Fruit fly (Drosophila melanogaster) whole organism, embryonic: Measurements from ENCODE around the gene Grd.

ENCODE experiments used
- Awh ChIP-seq: fragments of 200-800 bp; sonication (Bioruptor generic); IDR thresholded peaks from 2 replicates; pipeline ENCODE4, ENCODE4 v1.3.6; 2022; ENCODE audit warnings: missing biosample characterization, missing genetic modification characterization
- Bdp1 ChIP-seq: fragments of 200-800 bp; sonication (Bioruptor generic); optimal IDR thresholded peaks from 3 replicates; lab custom pipeline; 2016; ENCODE audit warnings: missing biosample characterization, missing genetic modification characterization
- CG11504 ChIP-seq: fragments of 200-800 bp; sonication (Bioruptor generic); optimal IDR thresholded peaks from 3 replicates; lab custom pipeline; 2019; ENCODE audit warnings: missing biosample characterization, mild to moderate bottlenecking, missing genetic modification characterization, moderate library complexity
- CG11560 ChIP-seq: fragments of 200-800 bp; sonication (Bioruptor generic); IDR thresholded peaks from 3 replicates; pipeline ENCODE4 v1.3.6; 2022; ENCODE audit warnings: missing biosample characterization, missing genetic modification characterization
- CG12391 ChIP-seq: fragments of 200-800 bp; sonication (Bioruptor generic); optimal IDR thresholded peaks from 3 replicates; lab custom pipeline; 2018; ENCODE audit warnings: missing biosample characterization, mild to moderate bottlenecking, missing genetic modification characterization, moderate library complexity
- CG13424 ChIP-seq: fragments of 200-800 bp; sonication (Bioruptor generic); optimal IDR thresholded peaks from 2 replicates; lab custom pipeline; 2019; ENCODE audit warnings: missing biosample characterization, mild to moderate bottlenecking, missing genetic modification characterization, moderate library complexity
- CG13775 ChIP-seq: fragments of 200-800 bp; sonication (Bioruptor generic); optimal IDR thresholded peaks from 3 replicates; lab custom pipeline; 2017; ENCODE audit warnings: missing biosample characterization, mild to moderate bottlenecking, missing genetic modification characterization
- CG14710 ChIP-seq: fragments of 200-800 bp; sonication (Bioruptor generic); optimal IDR thresholded peaks from 3 replicates; lab custom pipeline; 2019; ENCODE audit warnings: missing biosample characterization, mild to moderate bottlenecking, missing genetic modification characterization, moderate library complexity
- CG17186 ChIP-seq: fragments of 200-800 bp; sonication (Bioruptor generic); optimal IDR thresholded peaks from 3 replicates; lab custom pipeline; 2017; ENCODE audit warnings: missing biosample characterization, missing genetic modification reagents, missing genetic modification characterization
- CG18619 ChIP-seq: fragments of 200-800 bp; sonication (Bioruptor generic); optimal IDR thresholded peaks from 3 replicates; lab custom pipeline; 2017; ENCODE audit warnings: missing biosample characterization, mild to moderate bottlenecking, missing genetic modification characterization
- CG2120 ChIP-seq: fragments of 200-800 bp; sonication (Bioruptor generic); optimal IDR thresholded peaks from 3 replicates; lab custom pipeline; 2016; ENCODE audit warnings: missing biosample characterization, missing genetic modification characterization
- CG3407 ChIP-seq: fragments of 200-800 bp; sonication (Bioruptor generic); optimal IDR thresholded peaks from 2 replicates; lab custom pipeline; 2018; ENCODE audit warnings: missing biosample characterization, mild to moderate bottlenecking, missing genetic modification characterization
- CG3838 ChIP-seq: fragments of 200-800 bp; sonication (Bioruptor generic); optimal IDR thresholded peaks from 3 replicates; lab custom pipeline; 2016; ENCODE audit warnings: missing biosample characterization, missing genetic modification characterization
- CG3995 ChIP-seq: fragments of 200-800 bp; sonication (Bioruptor generic); optimal IDR thresholded peaks from 3 replicates; lab custom pipeline; 2016; ENCODE audit warnings: missing biosample characterization, missing genetic modification characterization
- CG6683 ChIP-seq: fragments of 200-800 bp; sonication (Bioruptor generic); optimal IDR thresholded peaks from 2 replicates; lab custom pipeline; 2017; ENCODE audit warnings: missing biosample characterization, mild to moderate bottlenecking, missing genetic modification characterization, missing genetic modification reagents
- CG7987 ChIP-seq: fragments of 200-800 bp; sonication (Bioruptor generic); optimal IDR thresholded peaks from 2 replicates; lab custom pipeline; 2018; ENCODE audit warnings: missing biosample characterization, mild to moderate bottlenecking, missing genetic modification characterization, moderate library complexity
- CG9797 ChIP-seq: fragments of 200-800 bp; sonication (Bioruptor generic); optimal IDR thresholded peaks from 3 replicates; lab custom pipeline; 2018; ENCODE audit warnings: missing biosample characterization, mild to moderate bottlenecking, missing genetic modification characterization
- Camta ChIP-seq: fragments of 200-800 bp; sonication (Bioruptor generic); optimal IDR thresholded peaks from 2 replicates; lab custom pipeline; 2016; ENCODE audit warnings: missing biosample characterization, missing genetic modification characterization
- CkIIα-i1 ChIP-seq: fragments of 200-800 bp; sonication (Bioruptor generic); IDR thresholded peaks from 2 replicates; pipeline ENCODE4 v1.3.6; 2022; ENCODE audit warnings: missing biosample characterization, missing genetic modification characterization
- ERR ChIP-seq: fragments of 200-800 bp; sonication (Bioruptor generic); optimal IDR thresholded peaks from 2 replicates; lab custom pipeline; 2016; ENCODE audit warnings: missing biosample characterization, missing genetic modification characterization
- Elba2 ChIP-seq: fragments of 200-800 bp; sonication (Bioruptor generic); optimal IDR thresholded peaks from 3 replicates; lab custom pipeline; 2016; ENCODE audit warnings: missing biosample characterization, missing genetic modification characterization
- HLH4C ChIP-seq: fragments of 200-800 bp; sonication (Bioruptor generic); IDR thresholded peaks from 3 replicates; pipeline ENCODE4 v1.3.6; 2022; ENCODE audit warnings: missing biosample characterization, missing genetic modification characterization; ENCODE audit not compliant: partially characterized antibody
- HLHmδ ChIP-seq: fragments of 200-800 bp; sonication (Bioruptor generic); optimal IDR thresholded peaks from 2 replicates; lab custom pipeline; 2018; ENCODE audit warnings: missing biosample characterization, mild to moderate bottlenecking, missing genetic modification characterization, moderate library complexity
- Myb ChIP-seq: fragments of 200-800 bp; sonication (Bioruptor generic); optimal IDR thresholded peaks from 2 replicates; lab custom pipeline; 2016; ENCODE audit warnings: missing biosample characterization, missing genetic modification characterization
- NC2β ChIP-seq: fragments of 200-800 bp; sonication (Bioruptor generic); optimal IDR thresholded peaks from 2 replicates; lab custom pipeline; 2016; ENCODE audit warnings: missing biosample characterization, missing genetic modification characterization
- Optix ChIP-seq: fragments of 200-800 bp; sonication (Bioruptor generic); IDR thresholded peaks from 3 replicates; pipeline ENCODE4 v1.3.6; 2022; ENCODE audit warnings: missing biosample characterization, missing genetic modification characterization
- Poxn ChIP-seq: fragments of 200-800 bp; sonication (Bioruptor generic); IDR thresholded peaks from 2 replicates; pipeline ENCODE4 v1.3.6; 2022; ENCODE audit warnings: missing biosample characterization, missing genetic modification characterization
- Six4 ChIP-seq: fragments of 200-800 bp; sonication (Bioruptor generic); optimal IDR thresholded peaks from 2 replicates; lab custom pipeline; 2016; ENCODE audit warnings: missing biosample characterization, missing genetic modification characterization
- Sox100B ChIP-seq: fragments of 200-800 bp; sonication (Bioruptor generic); optimal IDR thresholded peaks from 3 replicates; lab custom pipeline; 2018; ENCODE audit warnings: missing biosample characterization, mild to moderate bottlenecking, missing genetic modification characterization
- Spps ChIP-seq: fragments of 200-800 bp; sonication (Bioruptor generic); optimal IDR thresholded peaks from 2 replicates; lab custom pipeline; 2018; ENCODE audit warnings: missing biosample characterization, mild to moderate bottlenecking, missing genetic modification characterization
- al ChIP-seq: fragments of 200-800 bp; sonication (Bioruptor generic); IDR thresholded peaks from 2 replicates; pipeline ENCODE4 v1.3.6; 2022; ENCODE audit warnings: missing biosample characterization, missing genetic modification characterization
- bcd ChIP-seq: fragments of 200-800 bp; sonication (Bioruptor generic); optimal IDR thresholded peaks from 2 replicates; lab custom pipeline; 2017; ENCODE audit warnings: missing biosample characterization, mild to moderate bottlenecking, missing genetic modification characterization
- bigmax ChIP-seq: fragments of 200-800 bp; sonication (Bioruptor generic); optimal IDR thresholded peaks from 2 replicates; lab custom pipeline; 2018; ENCODE audit warnings: missing biosample characterization, mild to moderate bottlenecking, missing genetic modification characterization
- emc ChIP-seq: fragments of 200-800 bp; sonication (Bioruptor generic); optimal IDR thresholded peaks from 2 replicates; lab custom pipeline; 2016; ENCODE audit warnings: missing biosample characterization, missing genetic modification characterization
- ems ChIP-seq: fragments of 200-800 bp; sonication (Bioruptor generic); optimal IDR thresholded peaks from 3 replicates; lab custom pipeline; 2016; ENCODE audit warnings: missing biosample characterization, missing genetic modification characterization
- eyg ChIP-seq: fragments of 200-800 bp; sonication (Bioruptor generic); optimal IDR thresholded peaks from 3 replicates; lab custom pipeline; 2016; ENCODE audit warnings: missing biosample characterization, missing genetic modification characterization
- fd3F ChIP-seq: fragments of 200-800 bp; sonication (Bioruptor generic); optimal IDR thresholded peaks from 2 replicates; lab custom pipeline; 2018; ENCODE audit warnings: missing biosample characterization, mild to moderate bottlenecking, missing genetic modification characterization, moderate library complexity
- gcm ChIP-seq: fragments of 200-800 bp; sonication (Bioruptor generic); optimal IDR thresholded peaks from 2 replicates; lab custom pipeline; 2019; ENCODE audit warnings: missing biosample characterization, mild to moderate bottlenecking, missing genetic modification characterization, moderate library complexity
- gro ChIP-seq: fragments of 200-800 bp; sonication (Bioruptor generic); optimal IDR thresholded peaks from 2 replicates; lab custom pipeline; 2016; ENCODE audit warnings: missing biosample characterization, missing genetic modification characterization
- gt ChIP-seq: fragments of 200-800 bp; sonication (Bioruptor generic); IDR thresholded peaks from 2 replicates; pipeline ENCODE4 v1.3.6; 2022; ENCODE audit warnings: missing biosample characterization, missing genetic modification characterization
- nmo ChIP-seq: fragments of 200-800 bp; sonication (Bioruptor generic); optimal IDR thresholded peaks from 2 replicates; lab custom pipeline; 2018; ENCODE audit warnings: missing biosample characterization, mild to moderate bottlenecking, missing genetic modification characterization, moderate library complexity
- repo ChIP-seq: fragments of 200-800 bp; sonication (Bioruptor generic); optimal IDR thresholded peaks from 2 replicates; lab custom pipeline; 2016; ENCODE audit warnings: missing biosample characterization, missing genetic modification characterization
- ro ChIP-seq: fragments of 200-800 bp; sonication (Bioruptor generic); IDR thresholded peaks from 2 replicates; pipeline ENCODE4 v1.3.6; 2022; ENCODE audit warnings: missing biosample characterization, missing genetic modification characterization
- run ChIP-seq: fragments of 200-800 bp; sonication (Bioruptor generic); optimal IDR thresholded peaks from 3 replicates; lab custom pipeline; 2018; ENCODE audit warnings: missing biosample characterization, mild to moderate bottlenecking, missing genetic modification characterization
- slbo ChIP-seq: fragments of 200-800 bp; sonication (Bioruptor generic); IDR thresholded peaks from 2 replicates; pipeline ENCODE4 v1.3.6; 2022; ENCODE audit warnings: missing biosample characterization, missing genetic modification characterization
- slp2 ChIP-seq: fragments of 200-800 bp; sonication (Bioruptor generic); optimal IDR thresholded peaks from 2 replicates; lab custom pipeline; 2016; ENCODE audit warnings: missing biosample characterization, missing genetic modification characterization
- so ChIP-seq: fragments of 200-800 bp; sonication (Bioruptor generic); IDR thresholded peaks from 3 replicates; pipeline ENCODE4 v1.3.6; 2022; ENCODE audit warnings: missing biosample characterization, missing genetic modification characterization
- sob ChIP-seq: fragments of 200-800 bp; sonication (Bioruptor generic); IDR thresholded peaks from 2 replicates; pipeline ENCODE4 v1.3.6; 2022; ENCODE audit warnings: missing biosample characterization, missing genetic modification characterization
- tup ChIP-seq: fragments of 200-800 bp; sonication (Bioruptor generic); optimal IDR thresholded peaks from 2 replicates; lab custom pipeline; 2016; ENCODE audit warnings: missing biosample characterization, mild to moderate bottlenecking, missing genetic modification characterization, moderate library complexity
- vvl ChIP-seq: fragments of 200-800 bp; sonication (Bioruptor generic); IDR thresholded peaks from 2 replicates; pipeline ENCODE4 v1.3.6; 2022; ENCODE audit warnings: missing biosample characterization, missing genetic modification characterization

Grd gene

DNA sequence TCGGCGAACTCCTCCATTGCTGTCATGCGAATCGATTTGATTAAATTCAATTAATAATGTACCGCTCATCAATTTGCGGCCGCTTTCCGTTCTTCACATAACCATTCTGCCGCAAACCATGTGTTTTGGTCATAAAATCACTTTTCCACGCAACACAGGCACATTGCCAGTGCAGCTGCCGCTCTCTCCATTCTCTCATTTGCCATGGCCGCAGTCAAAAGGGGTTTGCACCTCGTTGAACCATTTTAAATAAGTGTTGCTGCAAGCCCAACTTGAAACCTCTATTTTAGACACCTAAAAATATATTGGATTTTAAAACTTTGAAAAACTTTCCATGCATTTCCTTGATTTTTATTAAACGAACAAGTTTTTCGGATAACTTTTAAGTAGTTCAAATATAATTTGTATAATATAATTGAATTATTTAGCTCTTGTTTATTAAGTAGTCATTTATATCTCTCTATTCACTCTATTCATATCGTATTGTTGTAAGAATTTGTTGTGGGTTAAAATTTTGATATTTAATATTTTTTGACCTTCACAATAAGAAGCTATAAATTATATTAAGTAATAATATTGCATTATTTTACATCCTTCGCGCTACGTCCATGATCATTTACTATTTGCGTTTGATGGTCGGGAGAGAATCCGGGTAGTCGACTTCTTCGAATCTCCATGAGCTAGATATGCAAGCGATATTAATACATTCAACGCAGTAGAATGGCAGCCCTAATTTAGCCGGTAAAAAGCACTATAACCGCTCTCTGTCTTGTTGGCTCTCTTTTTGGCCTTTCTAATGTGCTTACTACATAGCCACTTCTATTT lies 33.7 kb downstream of the Grd start, which contains the start of gene CG5535 (continued):
- TF ChIP-seq repo, result no peak
- TF ChIP-seq HLHmδ (GFP tag; lab: Kevin White, UChicago), result peak; percentile 54
- peak; percentile 77 for TF ChIP-seq sob (GFP tag; lab: Robert Waterston, UW)
- peak; percentile 84 for TF ChIP-seq slbo (GFP tag; lab: Robert Waterston, UW)
- peak; percentile 68 for TF ChIP-seq gcm (GFP tag; lab: Kevin White, UChicago)
- TF ChIP-seq CG3995 (GFP tag; lab: Kevin White, UChicago), result no peak
- peak; percentile 80 for TF ChIP-seq vvl (GFP tag; lab: Robert Waterston, UW)
- TF ChIP-seq ERR, result peak; percentile 47
- TF ChIP-seq CG3407 (GFP tag; lab: Kevin White, UChicago), result peak; percentile 40
- TF ChIP-seq run, result peak; percentile 58
- TF ChIP-seq CG6683 (GFP tag; lab: Kevin White, UChicago), result peak; percentile 33
- TF ChIP-seq CG14710 (tag; lab: Kevin White, UChicago), result peak; percentile 92
- peak; percentile 76 for TF ChIP-seq Six4 (GFP tag; lab: Kevin White, UChicago)
- TF ChIP-seq CG9797 (GFP tag; lab: Kevin White, UChicago), result no peak
- TF ChIP-seq eyg (GFP tag; lab: Kevin White, UChicago), result no peak
- TF ChIP-seq Myb (GFP tag; lab: Kevin White, UChicago), result peak; percentile 24
- no peak; the same call in 1 of the 2 replicates for TF ChIP-seq ro (GFP tag; lab: Robert Waterston, UW)
- TF ChIP-seq ems (GFP tag; lab: Kevin White, UChicago), result peak; percentile 11
- peak; percentile 40; the same call in 1 of the 2 replicates for TF ChIP-seq al
- TF ChIP-seq bcd (GFP tag; lab: Kevin White, UChicago), result peak; percentile 88
- no peak for TF ChIP-seq CG11560 (tag; lab: Robert Waterston, UW)
- peak; percentile 91 for TF ChIP-seq CG13775 (GFP tag; lab: Kevin White, UChicago)
- no peak for TF ChIP-seq HLH4C
- no peak for TF ChIP-seq CG17186 (GFP tag; lab: Kevin White, UChicago)
- TF ChIP-seq CkIIα-i1 (GFP tag; lab: Robert Waterston, UW), result no peak
- TF ChIP-seq gt (GFP tag; lab: Robert Waterston, UW), result no peak; the same call in 1 of the 2 replicates
- peak; percentile 50 for TF ChIP-seq CG7987 (GFP tag; lab: Kevin White, UChicago)
- no peak for TF ChIP-seq so (GFP tag; lab: Robert Waterston, UW)
- peak; percentile 74 for TF ChIP-seq CG2120 (GFP tag; lab: Kevin White, UChicago)
- TF ChIP-seq slp2 (GFP tag; lab: Kevin White, UChicago), result peak; percentile 21
- TF ChIP-seq Spps, result peak; percentile 26
- TF ChIP-seq emc, result no peak
- TF ChIP-seq Bdp1 (GFP tag; lab: Kevin White, UChicago), result no peak
- peak; percentile 90 for TF ChIP-seq CG11504 (tag; lab: Kevin White, UChicago)
- TF ChIP-seq bigmax (GFP tag; lab: Kevin White, UChicago), result no peak
- TF ChIP-seq NC2β (GFP tag; lab: Kevin White, UChicago), result peak; percentile 58
- no peak for TF ChIP-seq tup (GFP tag; lab: Kevin White, UChicago)
- peak; percentile 92 for TF ChIP-seq nmo (GFP tag; lab: Kevin White, UChicago)
- peak; percentile 67 for TF ChIP-seq fd3F
- TF ChIP-seq Awh (GFP tag; lab: Robert Waterston, UW), result peak; percentile 22; the same call in 1 of the 2 replicates
- no peak for TF ChIP-seq CG3838 (GFP tag; lab: Kevin White, UChicago)
- TF ChIP-seq CG18619 (GFP tag; lab: Kevin White, UChicago), result peak; percentile 90
- TF ChIP-seq Sox100B (GFP tag; lab: Kevin White, UChicago), result peak; percentile 94
- peak; percentile 91 for TF ChIP-seq CG13424
- no peak for TF ChIP-seq Elba2 (GFP tag; lab: Kevin White, UChicago)
- TF ChIP-seq gro, result peak; percentile 3
- TF ChIP-seq CG12391 (tag; lab: Kevin White, UChicago), result peak; percentile 88
- peak; percentile 19 for TF ChIP-seq Camta
- TF ChIP-seq Optix (GFP tag; lab: Robert Waterston, UW), result peak; percentile 28; the same call in 2 of the 3 replicates
- no peak for TF ChIP-seq Poxn
